Worm (Caenorhabditis elegans) whole organism, young adult: Measurements from ENCODE around the gene F54B3.1.
A peak's percentile ranks its signal among the peaks of the same experiment; 100 is the strongest.

ENCODE experiments used
- F22D6.2 ChIP-seq: sonication (generic microtip); optimal IDR thresholded peaks from 2 replicates; lab custom pipeline; 2016; ENCODE audit warnings: mild to moderate bottlenecking, missing genetic modification characterization, missing compliant biosample characterization
- aptf-3 ChIP-seq: fragments of 200-800 bp; sonication (Bioruptor generic); IDR thresholded peaks from 2 replicates; pipeline ENCODE4 v1.3.6; 2022; ENCODE audit warnings: missing genetic modification characterization, missing compliant biosample characterization
- bed-1 ChIP-seq: fragments of 200-800 bp; sonication (Bioruptor generic); IDR thresholded peaks from 2 replicates; pipeline ENCODE4 v1.3.6; 2022; ENCODE audit warnings: missing genetic modification reagents, missing genetic modification characterization, missing compliant biosample characterization
- die-1 ChIP-seq: sonication (generic microtip); optimal IDR thresholded peaks from 2 replicates; lab custom pipeline; 2016; ENCODE audit warnings: missing genotype, mild to moderate bottlenecking, missing genetic modification characterization, missing compliant biosample characterization
- nhr-120 ChIP-seq: fragments of 200-800 bp; sonication (Bioruptor generic); IDR thresholded peaks from 2 replicates; pipeline ENCODE4 v1.3.6; 2022; ENCODE audit warnings: missing genetic modification characterization, missing compliant biosample characterization
- tbp1 ChIP-seq: fragments of 200-800 bp; sonication (Bioruptor generic); optimal IDR thresholded peaks from 2 replicates; lab custom pipeline; 2018; ENCODE audit warnings: mild to moderate bottlenecking, missing genetic modification characterization, missing compliant biosample characterization
- xnd-1 ChIP-seq: sonication (generic microtip); optimal IDR thresholded peaks from 2 replicates; lab custom pipeline; 2016; ENCODE audit warnings: missing genotype, missing genetic modification reagents, missing genetic modification characterization, missing compliant biosample characterization

ce11 chrII:10303663-10304115 is 52.6 kb downstream of the F54B3.1 start, which contains the start of gene vha-9:
- TF ChIP-seq tbp1 (GFP tag; lab: Kevin White, UChicago): peak; percentile 61
- no peak for TF ChIP-seq bed-1 (GFP tag; lab: Robert Waterston, UW)
- TF ChIP-seq xnd-1 (tag; lab: Kevin White, UChicago): no peak
- TF ChIP-seq die-1 (tag; lab: Kevin White, UChicago): no peak
- TF ChIP-seq F22D6.2 (tag; lab: Kevin White, UChicago): no peak
- TF ChIP-seq nhr-120: no peak
- TF ChIP-seq aptf-3 (GFP tag; lab: Robert Waterston, UW): no peak
